Worm (Caenorhabditis elegans) whole organism, L2 larva: ENCODE results near the gene C13F10.1.

Experiments used
- C34F6.9 ChIP-seq: fragments of 150-350 bp; optimal IDR thresholded peaks from 2 replicates; lab custom pipeline; 2014; ENCODE audit warnings: missing biosample characterization, missing genetic modification characterization
- F13H6.1 ChIP-seq: sonication (generic microtip); optimal IDR thresholded peaks from 2 replicates; lab custom pipeline; 2016; ENCODE audit warnings: missing genetic modification characterization, missing compliant biosample characterization
- R02D3.7 ChIP-seq: fragments of 150-350 bp; optimal IDR thresholded peaks from 2 replicates; lab custom pipeline; 2014; ENCODE audit warnings: missing biosample characterization, missing genetic modification characterization
- ama-1 ChIP-seq: fragments of 150-350 bp; optimal IDR thresholded peaks from 2 replicates; lab custom pipeline; 2018; ENCODE audit warnings: inconsistent platforms
- blmp-1 ChIP-seq: sonication (generic microtip); optimal IDR thresholded peaks from 2 replicates; lab custom pipeline; 2017; ENCODE audit warnings: missing genetic modification characterization, mild to moderate bottlenecking, missing compliant biosample characterization, antibody characterized with exemption, moderate library complexity; ENCODE audit not compliant: insufficient read depth
- ceh-16 ChIP-seq: fragments of 150-350 bp; optimal IDR thresholded peaks from 2 replicates; lab custom pipeline; 2014; ENCODE audit warnings: missing biosample characterization, missing genetic modification characterization
- ceh-82 ChIP-seq: fragments of 150-350 bp; optimal IDR thresholded peaks from 2 replicates; lab custom pipeline; 2014; ENCODE audit warnings: missing biosample characterization, missing genetic modification characterization
- crh-2 ChIP-seq: sonication (generic microtip); optimal IDR thresholded peaks from 2 replicates; lab custom pipeline; 2017; ENCODE audit warnings: missing biosample characterization, missing genetic modification characterization
- dmd-4 ChIP-seq: sonication (generic microtip); optimal IDR thresholded peaks from 2 replicates; lab custom pipeline; 2017; ENCODE audit warnings: missing biosample characterization, missing genetic modification characterization
- elt-1 ChIP-seq: fragments of 150-350 bp; optimal IDR thresholded peaks from 2 replicates; lab custom pipeline; 2014; ENCODE audit warnings: missing biosample characterization, missing genetic modification characterization
- elt-3 ChIP-seq: sonication (generic microtip); optimal IDR thresholded peaks from 2 replicates; lab custom pipeline; 2017; ENCODE audit warnings: missing biosample characterization, missing genetic modification characterization
- fos-1 ChIP-seq: fragments of 150-350 bp; optimal IDR thresholded peaks from 2 replicates; lab custom pipeline; 2014; ENCODE audit warnings: missing biosample characterization, missing genetic modification characterization
- gmeb-1 ChIP-seq: fragments of 150-350 bp; optimal IDR thresholded peaks from 2 replicates; lab custom pipeline; 2014; ENCODE audit warnings: missing biosample characterization, missing genetic modification characterization
- lin-11 ChIP-seq: fragments of 150-350 bp; sonication (generic microtip); optimal IDR thresholded peaks from 2 replicates; lab custom pipeline; 2014; ENCODE audit warnings: missing biosample characterization, missing genetic modification characterization, inconsistent platforms, mixed read lengths
- lsy-2 ChIP-seq, 2 experiments: fragments of 150-350 bp in 1 of 2; sonication (generic microtip) in 1 of 2; optimal IDR thresholded peaks; 2 replicates each; lab custom pipeline; 2014 to 2017; ENCODE audit warnings: missing biosample characterization in 2 of 2, missing genetic modification characterization in 2 of 2
- mab-5 ChIP-seq: fragments of 150-350 bp; optimal IDR thresholded peaks from 2 replicates; lab custom pipeline; 2014; ENCODE audit warnings: missing biosample characterization, missing genetic modification characterization
- mdl-1 ChIP-seq, 2 experiments: fragments of 150-350 bp in 1 of 2; sonication (generic microtip) in 1 of 2; optimal IDR thresholded peaks; 2 replicates each; lab custom pipeline; 2017; ENCODE audit warnings: missing biosample characterization in 2 of 2, missing genetic modification characterization in 2 of 2
- nhr-12 ChIP-seq: fragments of 150-350 bp; optimal IDR thresholded peaks from 2 replicates; lab custom pipeline; 2014; ENCODE audit warnings: missing biosample characterization, missing genetic modification characterization
- nhr-21 ChIP-seq: fragments of 150-350 bp; optimal IDR thresholded peaks from 2 replicates; lab custom pipeline; 2014; ENCODE audit warnings: missing biosample characterization, missing genetic modification characterization
- nhr-23 ChIP-seq: fragments of 150-350 bp; optimal IDR thresholded peaks from 2 replicates; lab custom pipeline; 2014; ENCODE audit warnings: missing biosample characterization, missing genetic modification reagents, missing genetic modification characterization
- nhr-237 ChIP-seq: fragments of 150-350 bp; optimal IDR thresholded peaks from 2 replicates; lab custom pipeline; 2014; ENCODE audit warnings: missing biosample characterization, missing genetic modification characterization
- nhr-25 ChIP-seq: fragments of 150-350 bp; sonication (generic microtip); optimal IDR thresholded peaks from 3 replicates; lab custom pipeline; 2014; ENCODE audit warnings: missing biosample characterization, missing genetic modification characterization
- nhr-77 ChIP-seq: fragments of 150-350 bp; optimal IDR thresholded peaks from 2 replicates; lab custom pipeline; 2014; ENCODE audit warnings: missing biosample characterization, missing genetic modification characterization
- peb-1 ChIP-seq: fragments of 150-350 bp; optimal IDR thresholded peaks from 2 replicates; lab custom pipeline; 2014; ENCODE audit warnings: missing biosample characterization, missing genetic modification characterization
- sem-4 ChIP-seq: fragments of 150-350 bp; optimal IDR thresholded peaks from 2 replicates; lab custom pipeline; 2014; ENCODE audit warnings: missing biosample characterization, missing genetic modification reagents, missing genetic modification characterization
- skn-1 ChIP-seq: sonication (generic microtip); optimal IDR thresholded peaks from 2 replicates; lab custom pipeline; 2017; ENCODE audit warnings: missing biosample characterization, missing genetic modification characterization
- sma-9 ChIP-seq, 2 experiments: fragments of 150-350 bp in 1 of 2; sonication (generic microtip) in 1 of 2; optimal IDR thresholded peaks; 2 replicates each; lab custom pipeline; 2014 to 2016; ENCODE audit warnings: missing genetic modification characterization in 2 of 2, mild to moderate bottlenecking in 1 of 2, missing biosample characterization in 1 of 2, missing compliant biosample characterization in 1 of 2, missing genetic modification reagents in 1 of 2, moderate library complexity in 1 of 2
- snpc-4 ChIP-seq: fragments of 150-350 bp; optimal IDR thresholded peaks from 2 replicates; lab custom pipeline; 2014; ENCODE audit warnings: missing biosample characterization, missing genetic modification characterization
- unc-39 ChIP-seq: fragments of 150-350 bp; optimal IDR thresholded peaks from 2 replicates; lab custom pipeline; 2014; ENCODE audit warnings: missing biosample characterization, missing genetic modification characterization
- unc-55 ChIP-seq: fragments of 150-350 bp; sonication (generic microtip); optimal IDR thresholded peaks from 3 replicates; lab custom pipeline; 2014; ENCODE audit warnings: missing biosample characterization, missing genetic modification reagents, missing genetic modification characterization
- unc-62 ChIP-seq: fragments of 150-350 bp; optimal IDR thresholded peaks from 2 replicates; lab custom pipeline; 2014; ENCODE audit warnings: missing biosample characterization, missing genetic modification reagents, missing genetic modification characterization
- zag-1 ChIP-seq: fragments of 150-350 bp; optimal IDR thresholded peaks from 2 replicates; lab custom pipeline; 2014; ENCODE audit warnings: missing biosample characterization, missing genetic modification characterization
- ztf-1 ChIP-seq: fragments of 200-800 bp; sonication (Bioruptor generic); conservative IDR thresholded peaks from 2 replicates; pipeline ENCODE4 v1.3.6; 2022; ENCODE audit warnings: missing genetic modification characterization, missing compliant biosample characterization
- ztf-11 ChIP-seq: sonication (generic microtip); optimal IDR thresholded peaks from 2 replicates; lab custom pipeline; 2017; ENCODE audit warnings: missing biosample characterization, missing genetic modification characterization
- ztf-4 ChIP-seq: fragments of 150-350 bp; optimal IDR thresholded peaks from 2 replicates; lab custom pipeline; 2014; ENCODE audit warnings: missing biosample characterization, missing genetic modification characterization

The C13F10.1 gene

ce11 chrV:7218988-7219387 is 4.9 kb upstream of the C13F10.1 start, which contains the start of gene C13F10.5:
TSS of gene C13F10.5 (minus strand) at chrV:7219088.
- TF ChIP-seq unc-39 (tag; lab: Kevin White, UChicago) (no peak), ama-1 (lab: Kevin White, UChicago) (no peak), mdl-1 (tag; optimal IDR thresholded peaks at IDR 0.05; lab: Kevin White, UChicago) (no peak), ztf-1 (GFP tag; lab: Robert Waterston, UW) (no peak), R02D3.7 (no peak), ztf-11 (tag; lab: Kevin White, UChicago) (no peak), nhr-77 (tag; lab: Kevin White, UChicago) (no peak), nhr-25 (no peak), nhr-237 (tag; lab: Kevin White, UChicago) (no peak), F13H6.1 (tag; lab: Kevin White, UChicago) (no peak), blmp-1 (no peak), nhr-23 (tag; lab: Kevin White, UChicago) (no peak), elt-3 (tag; lab: Kevin White, UChicago) (no peak), ceh-16 (no peak), mab-5 (tag; lab: Kevin White, UChicago) (no peak), dmd-4 (no peak), nhr-12 (tag; lab: Kevin White, UChicago) (no peak), elt-1 (tag; lab: Kevin White, UChicago) (no peak), lin-11 (tag; lab: Kevin White, UChicago) (no peak)

ce11 chrV:7220973-7221519 is 2.8 kb upstream of the C13F10.1 start, which contains the start of the genes C13F10.8, C13F10.6 and kxd-1:
TSS of gene C13F10.8 (minus strand) at chrV:7221023.
TSS of gene C13F10.6 (minus strand) at chrV:7221039.
TSS of gene kxd-1 (plus strand) at chrV:7221469.
- TF ChIP-seq unc-55 (GFP tag; lab: Kevin White, UChicago) = peak; percentile 19
- peak in 1 of 2 experiments; percentile 19 for TF ChIP-seq lsy-2 (tag; optimal IDR thresholded peaks at IDR 0.05; lab: Kevin White, UChicago)
- peak; percentile 5 for TF ChIP-seq fos-1 (tag; lab: Kevin White, UChicago)
- no peak for TF ChIP-seq C34F6.9 (tag; lab: Kevin White, UChicago)
- TF ChIP-seq sem-4 (tag; lab: Kevin White, UChicago) = no peak

- TF ChIP-seq skn-1 (tag; lab: Kevin White, UChicago) (no peak), nhr-25 (no peak), ceh-16 (no peak)
- TF ChIP-seq, all 48 proteins: peak for 0
Observed at ce11 chrV:7223152-7223551, 726 bp upstream of the C13F10.1 start, which contains the start of gene C13F10.7. TSS of gene C13F10.7 (minus strand) at chrV:7223252.

- no peak for TF ChIP-seq nhr-25
- no peak for TF ChIP-seq ama-1 (lab: Kevin White, UChicago)
- TF ChIP-seq peb-1 (tag; lab: Kevin White, UChicago) = no peak
- no peak for TF ChIP-seq dmd-4
- TF ChIP-seq nhr-77 (tag; lab: Kevin White, UChicago) = no peak
- TF ChIP-seq zag-1 (tag; lab: Kevin White, UChicago) = no peak
- TF ChIP-seq ceh-16 = no peak
- TF ChIP-seq gmeb-1 (tag; lab: Kevin White, UChicago) = no peak
- no peak for TF ChIP-seq C34F6.9 (tag; lab: Kevin White, UChicago)
- TF ChIP-seq ceh-82 = no peak
Observed at ce11 chrV:7224353-7224752, 475 bp downstream of the C13F10.1 start.

ce11 chrV:7224947-7225346 is 1.1 kb downstream of the C13F10.1 start, which contains the start of gene fkb-3:
TSS of gene fkb-3 (plus strand) at chrV:7225223.
- TF ChIP-seq unc-62 (no peak), R02D3.7 (no peak), crh-2 (tag; lab: Kevin White, UChicago) (peak; percentile 14), nhr-21 (tag; lab: Kevin White, UChicago) (peak; percentile 24), mab-5 (tag; lab: Kevin White, UChicago) (no peak)

ce11 chrV:7225894-7226293 is 2.0 kb downstream of the C13F10.1 start:
- TF ChIP-seq mdl-1 (tag; optimal IDR thresholded peaks at IDR 0.05; lab: Kevin White, UChicago) (no peak), ztf-4 (no peak), snpc-4 (tag; lab: Kevin White, UChicago) (no peak), peb-1 (tag; lab: Kevin White, UChicago) (no peak), sma-9 (GFP tag; optimal IDR thresholded peaks at IDR 0.05; lab: Kevin White, UChicago) (no peak), sma-9 (tag; optimal IDR thresholded peaks at IDR 0.05; lab: Kevin White, UChicago) (no peak)
